Worm (Caenorhabditis elegans): ENCODE data around the gene Y102A5C.36.

The Y102A5C.36 gene

DNA sequence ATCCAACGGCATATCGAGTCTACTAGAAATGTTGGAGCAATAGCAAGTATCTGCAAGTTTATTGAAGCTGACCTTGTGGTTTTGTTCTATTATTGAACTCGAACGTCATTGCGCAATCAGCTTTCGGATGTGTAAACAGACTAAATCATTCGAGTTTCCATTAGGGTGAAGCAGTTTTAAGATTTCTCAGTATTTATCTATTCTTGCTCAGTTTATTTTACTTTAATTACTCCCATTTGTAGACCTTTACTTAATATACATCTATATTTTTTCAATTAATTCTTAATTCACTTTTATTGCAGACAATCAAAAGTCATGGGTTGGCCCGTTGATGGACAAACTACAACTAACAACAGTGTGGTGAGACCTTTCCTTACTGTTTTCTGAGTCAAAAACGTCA, 46.6 kb downstream of the Y102A5C.36 start, which contains the start of gene F09C6.14:
Gene F09C6.14, plus strand, starts transcription at position 301 of the 400 bp plus-strand sequence.
- TF ChIP-seq W03F9.2 (tag; optimal IDR thresholded peaks at IDR 0.05) (no peak), dao-5 (tag; optimal IDR thresholded peaks at IDR 0.05) (no peak), him-1 (tag; optimal IDR thresholded peaks at IDR 0.05) (no peak)

DNA sequence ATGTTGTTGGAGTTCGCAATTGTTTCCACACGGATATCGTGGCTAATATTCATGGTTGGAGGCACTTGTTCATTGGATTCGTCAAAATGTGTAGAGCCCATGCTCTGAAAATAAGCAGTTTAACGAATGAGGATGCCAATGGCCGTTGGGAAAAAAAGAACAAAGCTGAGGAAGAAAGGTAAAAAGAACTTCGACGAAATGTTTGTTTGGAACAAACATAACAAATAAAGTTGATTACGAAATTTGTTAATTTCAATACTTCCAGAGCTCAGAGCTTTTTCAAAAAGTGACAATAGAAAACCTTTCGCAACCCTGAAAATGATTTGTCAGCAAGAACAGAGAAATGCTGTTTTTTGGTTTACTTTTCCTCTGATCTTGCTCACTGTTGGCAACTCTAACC, 47.2 kb downstream of the Y102A5C.36 start, which contains the start of gene F09C6.3:
Gene F09C6.3, minus strand, starts transcription at position 101 of the 400 bp plus-strand sequence.
- TF ChIP-seq him-1 (tag; optimal IDR thresholded peaks at IDR 0.05), result no peak
- no peak for TF ChIP-seq W03F9.2 (tag; optimal IDR thresholded peaks at IDR 0.05)
- no peak for TF ChIP-seq dao-5 (tag; optimal IDR thresholded peaks at IDR 0.05)

- TF ChIP-seq dao-5 (tag; optimal IDR thresholded peaks at IDR 0.05), result no peak
- no peak for TF ChIP-seq him-1 (tag; optimal IDR thresholded peaks at IDR 0.05)
- TF ChIP-seq W03F9.2 (tag; optimal IDR thresholded peaks at IDR 0.05), result no peak
Observed at ce11 chrV:16879532-16879931, 47.7 kb downstream of the Y102A5C.36 start.

All from whole organism, L4/young adult.